Worm (Caenorhabditis elegans): ENCODE measurements around the gene clec-231.

DNA sequence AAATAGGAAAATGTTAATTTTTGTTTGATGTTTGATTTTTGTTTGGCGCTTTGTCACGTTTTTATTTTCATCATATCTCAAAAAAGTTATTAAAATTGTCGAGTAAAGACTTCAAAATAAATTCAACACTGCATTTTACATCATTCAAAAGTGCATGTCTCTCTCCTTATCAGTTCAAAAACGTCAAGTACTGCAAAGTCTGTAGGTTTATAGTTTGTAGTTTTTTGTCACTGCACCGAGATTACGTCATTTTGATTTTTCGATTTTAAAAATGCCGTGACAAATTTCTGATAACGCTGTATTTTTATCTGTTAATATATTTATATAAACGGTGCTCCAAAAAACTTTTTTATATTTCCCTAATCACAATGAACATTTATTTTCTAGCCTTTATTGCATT lies 4.1 kb upstream of the clec-231 start, which contains the start of gene C29F3.7:
- TF ChIP-seq aha-1 (tag; optimal IDR thresholded peaks at IDR 0.05), result no peak
- TF ChIP-seq efl-3 (GFP tag; optimal IDR thresholded peaks at IDR 0.05), result no peak
- TF ChIP-seq mdl-1 (tag; optimal IDR thresholded peaks at IDR 0.05), result no peak
- no peak for TF ChIP-seq nhr-90 (tag; optimal IDR thresholded peaks at IDR 0.05; ENCODE audit: poor library complexity)
- TF ChIP-seq Y116A8C.19 (tag; optimal IDR thresholded peaks at IDR 0.05; ENCODE audit: borderline replicate concordance), result no peak
- TF ChIP-seq ztf-11 (tag; optimal IDR thresholded peaks at IDR 0.05), result no peak
- TF ChIP-seq zag-1 (tag; optimal IDR thresholded peaks at IDR 0.05), result no peak
- no peak for TF ChIP-seq efl-1 (optimal IDR thresholded peaks at IDR 0.05)
- peak in 1 of 2 experiments; percentile 44 for TF ChIP-seq efl-1 (GFP tag; optimal IDR thresholded peaks at IDR 0.05 in 1 of 2)
- TF ChIP-seq skn-1 (tag; optimal IDR thresholded peaks at IDR 0.05), result no peak
- no peak for TF ChIP-seq nhr-12 (tag; optimal IDR thresholded peaks at IDR 0.05)
- TF ChIP-seq lin-13 (GFP tag; optimal IDR thresholded peaks at IDR 0.05), result no peak
- no peak for TF ChIP-seq egl-27 (tag; optimal IDR thresholded peaks at IDR 0.05)
- no peak for TF ChIP-seq jun-1 (tag; optimal IDR thresholded peaks at IDR 0.05)
